Fruit fly (Drosophila melanogaster): Measurements from ENCODE around the gene Syx17.

Gene Syx17

DNA sequence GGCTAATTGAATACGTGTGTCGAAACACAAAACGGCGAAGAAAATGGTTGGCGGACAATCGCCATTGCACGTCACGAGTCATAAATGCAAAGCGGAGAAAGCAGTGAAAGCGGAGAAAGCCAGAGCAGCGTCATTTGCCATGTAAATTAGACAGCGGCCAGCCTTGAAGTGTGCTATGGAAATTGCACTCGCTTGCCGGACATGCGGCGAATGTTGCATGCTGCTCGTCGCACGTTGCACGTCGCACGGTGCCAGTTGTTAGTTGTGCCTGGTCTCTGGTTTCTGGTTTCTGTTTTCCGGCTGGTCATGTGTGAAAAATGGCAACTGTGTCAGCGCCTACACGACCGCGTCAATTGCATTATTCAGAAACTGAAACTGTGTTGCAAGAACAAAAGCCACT lies 25.8 kb upstream of the Syx17 start:
- TF ChIP-seq lola (GFP tag; optimal IDR thresholded peaks at IDR 0.05) (no peak), usp (GFP tag; optimal IDR thresholded peaks at IDR 0.05) (no peak), GATAd (GFP tag; optimal IDR thresholded peaks at IDR 0.05) (no peak), dmrt93B (GFP tag; optimal IDR thresholded peaks at IDR 0.05) (no peak), HLH106 (tag; optimal IDR thresholded peaks at IDR 0.05) (no peak), br (GFP tag; optimal IDR thresholded peaks at IDR 0.05) (no peak), sage (GFP tag; optimal IDR thresholded peaks at IDR 0.05) (no peak), foxo (GFP tag; optimal IDR thresholded peaks at IDR 0.05) (no peak), Hr78 (GFP tag; optimal IDR thresholded peaks at IDR 0.05) (no peak), OdsH (GFP tag; optimal IDR thresholded peaks at IDR 0.05) (no peak), CG9705 (GFP tag; optimal IDR thresholded peaks at IDR 0.05) (no peak)

DNA sequence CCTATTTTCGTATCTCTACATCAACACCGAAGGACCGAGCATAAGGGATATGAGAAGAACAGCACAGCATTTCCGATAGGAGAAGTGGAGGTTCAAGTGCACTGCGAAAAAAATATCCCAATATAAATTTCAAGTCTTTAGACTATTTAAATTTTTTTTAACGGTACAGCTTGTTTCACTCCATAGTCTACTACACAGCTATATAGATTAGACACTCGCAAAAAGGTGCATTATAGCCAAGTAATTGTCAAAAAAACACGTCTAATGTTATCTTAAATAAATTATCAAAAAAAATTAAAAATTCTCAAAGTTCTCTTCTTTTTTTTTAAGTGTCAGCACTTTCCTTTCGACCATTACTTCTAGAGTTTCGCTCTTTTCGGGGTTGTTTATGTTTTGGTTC lies 24.4 kb upstream of the Syx17 start:
- TF ChIP-seq CrebA (GFP tag; optimal IDR thresholded peaks at IDR 0.05; ENCODE audit: borderline replicate concordance) (no peak), OdsH (GFP tag; optimal IDR thresholded peaks at IDR 0.05) (peak; percentile 31), Dif (GFP tag; optimal IDR thresholded peaks at IDR 0.05; ENCODE audit: partially characterized antibody) (no peak), sv (GFP tag; optimal IDR thresholded peaks at IDR 0.05) (peak; percentile 24), foxo (GFP tag; optimal IDR thresholded peaks at IDR 0.05) (peak in 1 of 2 experiments; percentile 42), fru (GFP tag; optimal IDR thresholded peaks at IDR 0.05) (peak; percentile 42), usp (GFP tag; optimal IDR thresholded peaks at IDR 0.05) (no peak), HLH106 (tag; optimal IDR thresholded peaks at IDR 0.05) (peak; percentile 45), psq (GFP tag; optimal IDR thresholded peaks at IDR 0.05) (peak; percentile 71), Sp1 (GFP tag; optimal IDR thresholded peaks at IDR 0.05) (no peak), dmrt93B (GFP tag; optimal IDR thresholded peaks at IDR 0.05) (peak; percentile 11), rgr (GFP tag; optimal IDR thresholded peaks at IDR 0.05) (peak; percentile 42), pan (optimal IDR thresholded peaks at IDR 0.05) (no peak), lola (GFP tag; optimal IDR thresholded peaks at IDR 0.05) (no peak), h (GFP tag; optimal IDR thresholded peaks at IDR 0.05) (peak; percentile 62), dsf (GFP tag; optimal IDR thresholded peaks at IDR 0.05; ENCODE audit: borderline replicate concordance) (no peak), Hnf4 (GFP tag; optimal IDR thresholded peaks at IDR 0.05) (no peak), ey (GFP tag; optimal IDR thresholded peaks at IDR 0.05) (peak; percentile 47), GATAd (GFP tag; optimal IDR thresholded peaks at IDR 0.05) (no peak), br (GFP tag; optimal IDR thresholded peaks at IDR 0.05) (peak; percentile 9)

DNA sequence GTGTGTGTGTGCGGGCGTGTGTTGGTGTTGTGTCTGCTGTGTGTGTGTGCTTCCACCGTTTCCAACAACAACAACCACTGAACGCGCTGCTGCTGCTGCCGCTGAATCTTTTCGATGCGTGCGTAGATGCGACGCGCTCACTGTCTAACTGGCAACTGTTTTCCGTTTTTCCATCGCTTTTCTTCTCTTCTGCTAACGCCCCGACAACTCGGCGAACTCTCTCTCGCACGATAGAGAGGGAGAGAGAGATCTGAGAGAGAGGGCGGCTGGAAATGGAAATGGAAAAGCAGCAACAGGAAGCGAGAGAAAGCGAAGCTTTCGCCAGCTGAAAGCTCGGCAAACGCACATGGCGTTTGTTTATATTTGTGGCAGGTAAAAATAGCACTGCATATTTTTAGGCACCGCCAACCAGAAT lies 23.0 kb upstream of the Syx17 start, which contains the start of gene DopEcR:
Gene DopEcR (minus strand): TSS at position 157 of the 415 bp plus-strand sequence.
- TF ChIP-seq HLH106 (tag; optimal IDR thresholded peaks at IDR 0.05), result no peak
- peak; percentile 12 for TF ChIP-seq Myc (optimal IDR thresholded peaks at IDR 0.05)
- TF ChIP-seq Dfd (GFP tag; optimal IDR thresholded peaks at IDR 0.05), result no peak
- TF ChIP-seq brk (GFP tag; optimal IDR thresholded peaks at IDR 0.05), result no peak
- peak; percentile 12 for TF ChIP-seq sv (GFP tag; optimal IDR thresholded peaks at IDR 0.05)
- no peak for TF ChIP-seq dl (GFP tag; optimal IDR thresholded peaks at IDR 0.05; ENCODE audit: insufficient read depth in 1 of 2, partially characterized antibody in 2 of 2)
- no peak for TF ChIP-seq dsf (GFP tag; optimal IDR thresholded peaks at IDR 0.05; ENCODE audit: borderline replicate concordance)
- no peak for TF ChIP-seq Hr78 (GFP tag; optimal IDR thresholded peaks at IDR 0.05)
- TF ChIP-seq tai (GFP tag; optimal IDR thresholded peaks at IDR 0.05), result no peak
- no peak for TF ChIP-seq Jra (GFP tag; optimal IDR thresholded peaks at IDR 0.05)
- no peak for TF ChIP-seq h (GFP tag; optimal IDR thresholded peaks at IDR 0.05)
- no peak for TF ChIP-seq lola (GFP tag; optimal IDR thresholded peaks at IDR 0.05)
- TF ChIP-seq psq (GFP tag; optimal IDR thresholded peaks at IDR 0.05), result no peak

DNA sequence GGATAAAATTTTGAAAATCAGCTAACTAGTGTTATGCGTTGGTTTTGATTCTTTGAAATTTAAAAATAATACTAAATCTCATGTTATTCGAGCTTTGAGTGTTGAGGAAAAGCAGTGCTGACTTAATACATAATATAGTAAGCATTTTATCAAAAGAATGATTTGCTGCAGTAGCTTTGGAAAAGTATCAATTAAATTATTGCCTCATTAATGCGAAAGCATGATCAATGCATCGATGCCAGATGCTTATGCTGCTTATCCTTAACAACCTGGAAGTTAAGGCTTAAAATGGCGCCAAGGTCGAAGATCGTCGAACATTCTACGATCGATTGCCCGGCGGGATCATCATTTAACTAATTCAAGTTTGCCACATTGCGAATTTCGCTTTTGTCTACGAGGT lies 21.8 kb upstream of the Syx17 start, which contains the start of gene CG32240:
Gene CG32240 (minus strand): TSS at position 101 of the 400 bp plus-strand sequence.
- TF ChIP-seq sage (GFP tag; optimal IDR thresholded peaks at IDR 0.05), result no peak
- TF ChIP-seq lola (GFP tag; optimal IDR thresholded peaks at IDR 0.05), result no peak
- no peak for TF ChIP-seq Hnf4 (GFP tag; optimal IDR thresholded peaks at IDR 0.05)
- TF ChIP-seq dsf (GFP tag; optimal IDR thresholded peaks at IDR 0.05; ENCODE audit: borderline replicate concordance), result no peak
- TF ChIP-seq rgr (GFP tag; optimal IDR thresholded peaks at IDR 0.05), result no peak
- TF ChIP-seq Dfd (GFP tag; optimal IDR thresholded peaks at IDR 0.05), result no peak
- no peak for TF ChIP-seq Mio (GFP tag; optimal IDR thresholded peaks at IDR 0.05)
- TF ChIP-seq GATAd (GFP tag; optimal IDR thresholded peaks at IDR 0.05), result no peak
- TF ChIP-seq br (GFP tag; optimal IDR thresholded peaks at IDR 0.05), result no peak
- TF ChIP-seq tai (GFP tag; optimal IDR thresholded peaks at IDR 0.05), result no peak
- TF ChIP-seq Hr83 (GFP tag; optimal IDR thresholded peaks at IDR 0.05; ENCODE audit: poor library complexity, severe bottlenecking), result no peak
- no peak for TF ChIP-seq CrebA (GFP tag; optimal IDR thresholded peaks at IDR 0.05; ENCODE audit: borderline replicate concordance)
- TF ChIP-seq foxo (GFP tag; optimal IDR thresholded peaks at IDR 0.05), result no peak
- no peak for TF ChIP-seq brk (GFP tag; optimal IDR thresholded peaks at IDR 0.05)
- TF ChIP-seq psq (GFP tag; optimal IDR thresholded peaks at IDR 0.05), result no peak
- no peak for TF ChIP-seq N (GFP tag; optimal IDR thresholded peaks at IDR 0.05)
- no peak for TF ChIP-seq dmrt93B (GFP tag; optimal IDR thresholded peaks at IDR 0.05)
- no peak for TF ChIP-seq jim (GFP tag; optimal IDR thresholded peaks at IDR 0.05)
